Fruit fly (Drosophila melanogaster): ENCODE data around the gene CG33178.

The CG33178 gene

dm6 chrX:15079163-15079809 is 3.3 kb upstream of the CG33178 start (continued):
- TF ChIP-seq salm (tag; optimal IDR thresholded peaks at IDR 0.05) (no peak), Hr51 (GFP tag; optimal IDR thresholded peaks at IDR 0.05) (no peak)

- peak in 1 of 2 experiments; percentile 17 for TF ChIP-seq bsh (GFP tag; optimal IDR thresholded peaks at IDR 0.05)
- TF ChIP-seq h (optimal IDR thresholded peaks at IDR 0.05): no peak
- peak; percentile 93 for TF ChIP-seq nom (GFP tag; optimal IDR thresholded peaks at IDR 0.05)
- TF ChIP-seq D19B (GFP tag; optimal IDR thresholded peaks at IDR 0.05): peak; percentile 2
- TF ChIP-seq CG13894 (tag; optimal IDR thresholded peaks at IDR 0.05): peak; percentile 28
Observed at dm6 chrX:15079945-15080344, 2.7 kb upstream of the CG33178 start.

dm6 chrX:15080780-15081402 is 1.7 kb upstream of the CG33178 start, which contains the start of gene CG33177:
Gene CG33177 (plus strand): TSS chrX:15081367.
- TF ChIP-seq CG5245 (GFP tag; optimal IDR thresholded peaks at IDR 0.05) (peak; percentile 6), CoRest (tag; optimal IDR thresholded peaks at IDR 0.05) (peak; percentile 36), NFAT (GFP tag; IDR thresholded peaks at IDR 0.05) (0 out of 2 replicates have a peak, but pooled peaks have one; percentile 24), CG10979 (tag; optimal IDR thresholded peaks at IDR 0.05) (peak; percentile 58), vvl (GFP tag; IDR thresholded peaks at IDR 0.05) (peak; percentile 34; the same call in 1 of the 2 replicates), CG18262 (tag; optimal IDR thresholded peaks at IDR 0.05) (peak; percentile 23), gem (tag; optimal IDR thresholded peaks at IDR 0.05) (peak; percentile 26), CG10267 (tag; optimal IDR thresholded peaks at IDR 0.05) (peak; percentile 33), CG3065 (GFP tag; optimal IDR thresholded peaks at IDR 0.05) (no peak), grau (tag; optimal IDR thresholded peaks at IDR 0.05) (peak; percentile 29), CG12071 (GFP tag; optimal IDR thresholded peaks at IDR 0.05) (no peak), stwl (tag; optimal IDR thresholded peaks at IDR 0.05) (peak; percentile 42), bigmax (GFP tag; optimal IDR thresholded peaks at IDR 0.05) (peak; percentile 96), CG7839 (tag; optimal IDR thresholded peaks at IDR 0.05) (peak; percentile 44), bcd (GFP tag; optimal IDR thresholded peaks at IDR 0.05) (no peak), abd-A (tag; optimal IDR thresholded peaks at IDR 0.05) (peak; percentile 30), CG14965 (GFP tag; optimal IDR thresholded peaks at IDR 0.05; ENCODE audit: borderline replicate concordance) (no peak), Elba2 (GFP tag; optimal IDR thresholded peaks at IDR 0.05) (no peak), zen (tag; optimal IDR thresholded peaks at IDR 0.05) (peak; percentile 79), CG13424 (tag; optimal IDR thresholded peaks at IDR 0.05) (peak; percentile 21), CG17328 (GFP tag; IDR thresholded peaks at IDR 0.05) (peak; percentile 21; the same call in 1 of the 2 replicates), Dek (tag; optimal IDR thresholded peaks at IDR 0.05) (peak; percentile 23), Deaf1 (tag; optimal IDR thresholded peaks at IDR 0.05) (peak; percentile 11), CkIIα-i1 (GFP tag; IDR thresholded peaks at IDR 0.05) (no peak), CG17186 (GFP tag; optimal IDR thresholded peaks at IDR 0.05) (no peak), Hmr (GFP tag; optimal IDR thresholded peaks at IDR 0.05) (peak; percentile 35), CG3163 (GFP tag; optimal IDR thresholded peaks at IDR 0.05) (no peak), pzg (GFP tag; optimal IDR thresholded peaks at IDR 0.05) (peak; percentile 3), CG9817 (tag; optimal IDR thresholded peaks at IDR 0.05) (peak; percentile 41), Ets65A (GFP tag) (peak; percentile 37), lmd (GFP tag; IDR thresholded peaks at IDR 0.05) (0 out of 2 replicates have a peak, but pooled peaks have one; percentile 12), Dp (GFP tag; optimal IDR thresholded peaks at IDR 0.05) (peak; percentile 8), Chrac-16 (GFP tag; optimal IDR thresholded peaks at IDR 0.05) (peak; percentile 18), CG9932 (GFP tag; IDR thresholded peaks at IDR 0.05) (peak; percentile 22; the same call in 1 of the 2 replicates), Meics (GFP tag; optimal IDR thresholded peaks at IDR 0.05) (peak; percentile 4), Sox102F (GFP tag; optimal IDR thresholded peaks at IDR 0.05) (peak; percentile 9), gfzf (GFP tag; optimal IDR thresholded peaks at IDR 0.05) (no peak)

Data from whole organism, embryonic.